Worm (Caenorhabditis elegans) whole organism, young adult: ENCODE measurements around the gene srx-121.

Experiments
- B0019.2 ChIP-seq: fragments of 200-800 bp; sonication (Bioruptor generic); conservative IDR thresholded peaks from 2 replicates; pipeline ENCODE4 v1.3.6; 2022; ENCODE audit warnings: missing genetic modification reagents, missing genetic modification characterization, missing compliant biosample characterization
- C06A6.2 ChIP-seq: fragments of 200-800 bp; sonication (Bioruptor generic); conservative IDR thresholded peaks from 2 replicates; pipeline ENCODE4 v1.3.6; 2022; ENCODE audit warnings: missing genetic modification characterization, missing compliant biosample characterization
- C17E4.6 ChIP-seq: fragments of 200-800 bp; sonication (Bioruptor generic); IDR thresholded peaks from 2 replicates; pipeline ENCODE4 v1.3.6; 2022; ENCODE audit warnings: missing genetic modification reagents, missing genetic modification characterization, missing compliant biosample characterization
- F23B12.7 ChIP-seq: sonication (generic microtip); optimal IDR thresholded peaks from 2 replicates; lab custom pipeline; 2017; ENCODE audit warnings: missing genetic modification characterization, mild to moderate bottlenecking, missing compliant biosample characterization, antibody characterized with exemption, moderate library complexity; ENCODE audit not compliant: insufficient read depth
- F49E8.2 ChIP-seq: sonication (generic microtip); optimal IDR thresholded peaks from 3 replicates; lab custom pipeline; 2017; ENCODE audit warnings: missing genetic modification characterization, mild to moderate bottlenecking, missing compliant biosample characterization, antibody characterized with exemption, moderate library complexity; ENCODE audit not compliant: insufficient read depth
- F52B5.7 ChIP-seq: sonication (generic microtip); optimal IDR thresholded peaks from 2 replicates; lab custom pipeline; 2016; ENCODE audit warnings: mild to moderate bottlenecking, missing genetic modification characterization, missing compliant biosample characterization
- F55B11.4 ChIP-seq: sonication (generic microtip); optimal IDR thresholded peaks from 2 replicates; lab custom pipeline; 2016; ENCODE audit warnings: missing compliant biosample characterization, missing genetic modification characterization, borderline replicate concordance; ENCODE audit not compliant: insufficient read depth
- F57C9.4 ChIP-seq: sonication (generic microtip); optimal IDR thresholded peaks from 2 replicates; lab custom pipeline; 2017; ENCODE audit warnings: mild to moderate bottlenecking, missing genetic modification characterization, missing compliant biosample characterization
- T07F8.4 ChIP-seq: sonication (generic microtip); optimal IDR thresholded peaks from 2 replicates; lab custom pipeline; 2016; ENCODE audit warnings: mild to moderate bottlenecking, missing genetic modification characterization, moderate library complexity, missing compliant biosample characterization
- T26A5.8 ChIP-seq: sonication (generic microtip); optimal IDR thresholded peaks from 2 replicates; lab custom pipeline; 2016; ENCODE audit warnings: missing genetic modification characterization, missing compliant biosample characterization
- Y67H2A.10 ChIP-seq: fragments of 200-800 bp; sonication (Bioruptor generic); conservative IDR thresholded peaks from 2 replicates; pipeline ENCODE4 v1.3.6; 2022; ENCODE audit warnings: missing genetic modification reagents, missing genetic modification characterization, missing compliant biosample characterization
- ZK185.1 ChIP-seq: sonication (generic microtip); optimal IDR thresholded peaks from 2 replicates; lab custom pipeline; 2016; ENCODE audit warnings: mild to moderate bottlenecking, missing genetic modification characterization, missing compliant biosample characterization; ENCODE audit not compliant: poor library complexity, severe bottlenecking
- aptf-3 ChIP-seq: fragments of 200-800 bp; sonication (Bioruptor generic); IDR thresholded peaks from 2 replicates; pipeline ENCODE4 v1.3.6; 2022; ENCODE audit warnings: missing genetic modification characterization, missing compliant biosample characterization
- athp-1 ChIP-seq: sonication (generic microtip); optimal IDR thresholded peaks from 2 replicates; lab custom pipeline; 2017; ENCODE audit warnings: mild to moderate bottlenecking, missing genetic modification characterization, missing compliant biosample characterization
- bed-2 ChIP-seq: fragments of 200-800 bp; sonication (Bioruptor generic); IDR thresholded peaks from 2 replicates; pipeline ENCODE4 v1.3.6; 2022; ENCODE audit warnings: missing genetic modification reagents, missing genetic modification characterization, missing compliant biosample characterization
- ceh-27 ChIP-seq: fragments of 200-800 bp; sonication (Bioruptor generic); optimal IDR thresholded peaks from 2 replicates; lab custom pipeline; 2018; ENCODE audit warnings: mild to moderate bottlenecking, missing genetic modification characterization, moderate library complexity, missing compliant biosample characterization
- ceh-40 ChIP-seq: fragments of 200-800 bp; sonication (Bioruptor generic); IDR thresholded peaks from 2 replicates; pipeline ENCODE4 v1.3.6; 2022; ENCODE audit warnings: missing genetic modification characterization, missing compliant biosample characterization
- ceh-58 ChIP-seq: fragments of 200-800 bp; sonication (Bioruptor generic); IDR thresholded peaks from 2 replicates; pipeline ENCODE4 v1.3.6; 2022; ENCODE audit warnings: missing genetic modification characterization, missing compliant biosample characterization
- efl-1 ChIP-seq: fragments of 150-350 bp; optimal IDR thresholded peaks from 2 replicates; lab custom pipeline; 2014; ENCODE audit warnings: missing biosample characterization, missing genetic modification reagents, missing genetic modification characterization
- egl-44 ChIP-seq: fragments of 200-800 bp; sonication (Bioruptor generic); IDR thresholded peaks from 2 replicates; pipeline ENCODE4 v1.3.6; 2022; ENCODE audit warnings: missing genetic modification reagents, missing genetic modification characterization, missing compliant biosample characterization
- hmg-20 ChIP-seq: fragments of 200-800 bp; sonication (Bioruptor generic); IDR thresholded peaks from 2 replicates; pipeline ENCODE4 v1.3.6; 2022; ENCODE audit warnings: missing genetic modification reagents, missing genetic modification characterization, missing compliant biosample characterization
- let-526 ChIP-seq: fragments of 200-800 bp; sonication (Bioruptor generic); IDR thresholded peaks from 2 replicates; pipeline ENCODE4 v1.3.6; 2022; ENCODE audit warnings: missing genetic modification reagents, missing genetic modification characterization, missing compliant biosample characterization
- lin-35 ChIP-seq, 3 experiments: fragments of 150-350 bp in 2 of 3; sonication (generic microtip) in 1 of 3; optimal IDR thresholded peaks; 2 replicates each; lab custom pipeline; 2014 to 2018; ENCODE audit warnings: missing biosample characterization in 3 of 3, missing genetic modification characterization in 3 of 3, missing genetic modification reagents in 3 of 3
- madf-8 ChIP-seq: fragments of 200-800 bp; sonication (Bioruptor generic); conservative IDR thresholded peaks from 2 replicates; pipeline ENCODE4 v1.3.6; 2022; ENCODE audit warnings: missing genetic modification reagents, missing genetic modification characterization, missing compliant biosample characterization
- nhr-120 ChIP-seq: fragments of 200-800 bp; sonication (Bioruptor generic); IDR thresholded peaks from 2 replicates; pipeline ENCODE4 v1.3.6; 2022; ENCODE audit warnings: missing genetic modification characterization, missing compliant biosample characterization
- nhr-179 ChIP-seq: sonication (generic microtip); optimal IDR thresholded peaks from 2 replicates; lab custom pipeline; 2016; ENCODE audit warnings: mild to moderate bottlenecking, missing genetic modification characterization, missing compliant biosample characterization
- nhr-27 ChIP-seq: fragments of 200-800 bp; sonication (Bioruptor generic); optimal IDR thresholded peaks from 2 replicates; lab custom pipeline; 2018; ENCODE audit warnings: mild to moderate bottlenecking, missing genetic modification characterization, moderate library complexity, missing compliant biosample characterization
- pha-4 ChIP-seq: fragments of 150-350 bp; sonication (generic microtip); optimal IDR thresholded peaks from 2 replicates; lab custom pipeline; 2014; ENCODE audit warnings: missing biosample characterization, missing genetic modification reagents, missing genetic modification characterization
- rec-8 ChIP-seq, 2 experiments: sonication (generic microtip); optimal IDR thresholded peaks; 2 replicates each; lab custom pipeline; 2016; ENCODE audit warnings: mild to moderate bottlenecking in 2 of 2, missing genetic modification characterization in 2 of 2, missing genetic modification reagents in 2 of 2, missing genotype in 2 of 2, missing biosample characterization in 1 of 2, missing compliant biosample characterization in 1 of 2, moderate library complexity in 1 of 2
- rpc-1 ChIP-seq, 2 experiments: fragments of 150-350 bp in 1 of 2; sonication (generic microtip) in 1 of 2; optimal IDR thresholded peaks; 2 replicates each; lab custom pipeline; 2014 to 2018; ENCODE audit warnings: missing biosample characterization in 1 of 2, missing genetic modification characterization in 1 of 2, missing genetic modification reagents in 1 of 2, missing genotype in 1 of 2
- sdz-38 ChIP-seq: sonication (generic microtip); optimal IDR thresholded peaks from 2 replicates; lab custom pipeline; 2016; ENCODE audit warnings: missing genotype, missing genetic modification characterization, missing compliant biosample characterization
- tbx-9 ChIP-seq: sonication (generic microtip); optimal IDR thresholded peaks from 2 replicates; lab custom pipeline; 2016; ENCODE audit warnings: borderline replicate concordance, missing genetic modification characterization, inconsistent platforms, missing compliant biosample characterization
- xnd-1 ChIP-seq: sonication (generic microtip); optimal IDR thresholded peaks from 2 replicates; lab custom pipeline; 2016; ENCODE audit warnings: missing genotype, missing genetic modification reagents, missing genetic modification characterization, missing compliant biosample characterization
- zfh-2 ChIP-seq: fragments of 200-800 bp; sonication (Bioruptor generic); conservative IDR thresholded peaks from 2 replicates; pipeline ENCODE4 v1.3.6; 2022; ENCODE audit warnings: missing genetic modification reagents, missing genetic modification characterization, missing compliant biosample characterization
- zim-3 ChIP-seq: sonication (generic microtip); optimal IDR thresholded peaks from 2 replicates; lab custom pipeline; 2017; ENCODE audit warnings: mild to moderate bottlenecking, missing genetic modification characterization, moderate library complexity, missing compliant biosample characterization

The srx-121 gene

ce11 chrV:3342504-3342903, 30.1 kb downstream of the srx-121 start, which contains the start of gene C17B7.3:
TSS of gene C17B7.3 (plus strand) at chrV:3342804.
- TF ChIP-seq sdz-38 (no peak), rpc-1 (optimal IDR thresholded peaks at IDR 0.05; lab: Kevin White, UChicago) (no peak), rpc-1 (tag; optimal IDR thresholded peaks at IDR 0.05; lab: Kevin White, UChicago) (no peak), xnd-1 (tag; lab: Kevin White, UChicago) (no peak), ceh-27 (GFP tag; lab: Kevin White, UChicago) (no peak), C17E4.6 (GFP tag; lab: Robert Waterston, UW) (no peak), ZK185.1 (tag; lab: Kevin White, UChicago) (no peak), pha-4 (tag; lab: Kevin White, UChicago) (no peak), hmg-20 (no peak)

DNA sequence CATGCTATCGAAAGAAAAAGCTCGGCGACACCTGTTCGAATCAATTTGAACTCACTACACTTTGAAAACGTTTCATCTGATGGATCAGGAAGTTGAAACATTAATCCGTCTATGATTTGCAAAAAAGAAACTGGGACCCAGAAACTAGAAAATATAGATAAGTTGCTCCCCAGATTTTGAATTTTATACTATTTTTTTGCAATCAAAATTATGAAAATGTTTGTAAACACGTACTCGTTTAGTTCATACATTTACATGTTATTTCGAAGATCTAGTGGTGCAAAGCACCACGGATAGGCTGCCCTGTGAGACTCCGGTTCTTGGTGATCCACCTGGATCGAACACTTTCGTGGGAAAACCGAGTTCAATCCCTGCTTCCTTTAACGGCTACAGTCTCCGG, 30.7 kb downstream of the srx-121 start, which contains the start of gene C17B7.10:
TSS of gene C17B7.10 (minus strand) at position 101 of the 400 bp plus-strand sequence.
- TF ChIP-seq nhr-27 (tag; lab: Kevin White, UChicago) (no peak), rec-8 (tag; optimal IDR thresholded peaks at IDR 0.05; lab: Kevin White, UChicago) (no peak), C17E4.6 (GFP tag; lab: Robert Waterston, UW) (0 out of 2 replicates have a peak, but pooled peaks have one; percentile 30)
- TF ChIP-seq, all 124 proteins: peak for 1

ce11 chrV:3339009-3339408, 33.6 kb downstream of the srx-121 start, which contains the start of gene C17B7.4:
TSS of gene C17B7.4 (plus strand) at chrV:3339309.
- no peak for TF ChIP-seq tbx-9
- no peak for TF ChIP-seq madf-8 (GFP tag; lab: Robert Waterston, UW)
- TF ChIP-seq sdz-38 = no peak
- no peak for TF ChIP-seq B0019.2 (GFP tag; lab: Robert Waterston, UW)
- no peak for TF ChIP-seq F57C9.4 (tag; lab: Kevin White, UChicago)
- no peak for TF ChIP-seq nhr-120 (GFP tag; lab: Robert Waterston, UW)
- TF ChIP-seq zfh-2 (GFP tag; lab: Robert Waterston, UW) = no peak

DNA sequence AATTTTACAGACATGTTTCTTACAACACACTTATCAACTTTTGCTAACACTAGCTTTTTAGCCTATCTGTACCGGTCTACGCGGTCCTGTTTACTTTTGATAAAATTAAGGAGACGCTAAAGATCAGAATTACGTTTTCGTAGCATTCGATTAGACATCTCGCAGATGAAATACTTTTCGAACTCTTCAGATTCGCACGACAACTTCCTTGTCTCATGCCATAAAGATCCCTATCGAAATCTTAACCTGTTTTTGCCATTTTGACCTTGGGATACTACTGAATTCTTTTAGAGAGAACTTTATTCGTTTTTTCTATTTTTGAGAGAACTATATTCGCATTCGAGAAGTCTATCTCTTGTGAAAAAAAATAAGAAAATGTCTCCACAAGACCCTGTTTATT, 39.2 kb downstream of the srx-121 start, which contains the start of gene C17B7.5:
TSS of gene C17B7.5 (plus strand) at position 301 of the 400 bp plus-strand sequence.
- TF ChIP-seq C06A6.2 (GFP tag; lab: Robert Waterston, UW) (no peak), F49E8.2 (tag; lab: Kevin White, UChicago) (no peak), T26A5.8 (tag; lab: Kevin White, UChicago) (no peak), zfh-2 (GFP tag; lab: Robert Waterston, UW) (no peak), athp-1 (tag; lab: Kevin White, UChicago) (no peak), let-526 (no peak), ceh-40 (no peak), Y67H2A.10 (GFP tag; lab: Robert Waterston, UW) (no peak), aptf-3 (GFP tag; lab: Robert Waterston, UW) (no peak)

ce11 chrV:3332023-3332422, 40.5 kb downstream of the srx-121 start, which contains the start of gene C17B7.9:
TSS of gene C17B7.9 (minus strand) at chrV:3332123.
- TF ChIP-seq T26A5.8 (tag; lab: Kevin White, UChicago) = no peak
- TF ChIP-seq F55B11.4 = no peak
- TF ChIP-seq F23B12.7 (tag; lab: Kevin White, UChicago) = no peak
- no peak for TF ChIP-seq zim-3 (tag; lab: Kevin White, UChicago)
- TF ChIP-seq zfh-2 (GFP tag; lab: Robert Waterston, UW) = no peak
- no peak for TF ChIP-seq B0019.2 (GFP tag; lab: Robert Waterston, UW)
- no peak for TF ChIP-seq egl-44 (GFP tag; lab: Robert Waterston, UW)
- TF ChIP-seq bed-2 (GFP tag; lab: Robert Waterston, UW) = no peak
- TF ChIP-seq lin-35 (GFP tag; optimal IDR thresholded peaks at IDR 0.05; lab: Kevin White, UChicago) = no peak
- TF ChIP-seq F52B5.7 (tag; lab: Kevin White, UChicago) = no peak
- TF ChIP-seq nhr-120 (GFP tag; lab: Robert Waterston, UW) = no peak
- TF ChIP-seq T07F8.4 (tag; lab: Kevin White, UChicago) = no peak
- no peak for TF ChIP-seq ceh-58 (GFP tag; lab: Robert Waterston, UW)
- no peak for TF ChIP-seq nhr-179
- TF ChIP-seq efl-1 (GFP tag; lab: Kevin White, UChicago) = no peak
